Worm (Caenorhabditis elegans) whole organism, young adult: Measurements from ENCODE around the gene Y97E10C.1.

Source experiments
- B0035.1 ChIP-seq: sonication (generic microtip); optimal IDR thresholded peaks from 2 replicates; lab custom pipeline; 2016; ENCODE audit warnings: missing genetic modification characterization, mild to moderate bottlenecking, missing compliant biosample characterization, missing genotype, missing genetic modification reagents
- F23B12.7 ChIP-seq: sonication (generic microtip); optimal IDR thresholded peaks from 2 replicates; lab custom pipeline; 2017; ENCODE audit warnings: missing genetic modification characterization, mild to moderate bottlenecking, missing compliant biosample characterization, antibody characterized with exemption, moderate library complexity; ENCODE audit not compliant: insufficient read depth
- F33H1.4 ChIP-seq: fragments of 200-800 bp; sonication (Bioruptor generic); IDR thresholded peaks from 2 replicates; pipeline ENCODE4 v1.3.6; 2022; ENCODE audit warnings: missing genetic modification reagents, missing genetic modification characterization, missing compliant biosample characterization
- F37B4.10 ChIP-seq: fragments of 200-800 bp; sonication (Bioruptor generic); IDR thresholded peaks from 2 replicates; pipeline ENCODE4 v1.3.6; 2022; ENCODE audit warnings: missing genetic modification characterization, missing compliant biosample characterization
- F55B11.4 ChIP-seq: sonication (generic microtip); optimal IDR thresholded peaks from 2 replicates; lab custom pipeline; 2016; ENCODE audit warnings: missing compliant biosample characterization, missing genetic modification characterization, borderline replicate concordance; ENCODE audit not compliant: insufficient read depth
- F57A8.1 ChIP-seq: fragments of 200-800 bp; sonication (Bioruptor generic); optimal IDR thresholded peaks from 2 replicates; lab custom pipeline; 2018; ENCODE audit warnings: mild to moderate bottlenecking, missing genetic modification characterization, moderate library complexity, missing compliant biosample characterization
- Y53F4B.3 ChIP-seq: fragments of 200-800 bp; sonication (Bioruptor generic); IDR thresholded peaks from 2 replicates; pipeline ENCODE4 v1.3.6; 2022; ENCODE audit warnings: missing genetic modification reagents, missing genetic modification characterization, missing compliant biosample characterization
- Y56A3A.18 ChIP-seq: fragments of 200-800 bp; sonication (Bioruptor generic); IDR thresholded peaks from 2 replicates; pipeline ENCODE4 v1.3.6; 2022; ENCODE audit warnings: missing genetic modification reagents, missing genetic modification characterization, missing compliant biosample characterization
- Y79H2A.3 ChIP-seq: fragments of 200-800 bp; sonication (Bioruptor generic); conservative IDR thresholded peaks from 2 replicates; pipeline ENCODE4 v1.3.6; 2022; ENCODE audit warnings: missing genetic modification reagents, missing genetic modification characterization, missing compliant biosample characterization
- Y95B8A.8 ChIP-seq: fragments of 200-800 bp; sonication (Bioruptor generic); IDR thresholded peaks from 2 replicates; pipeline ENCODE4 v1.3.6; 2022; ENCODE audit warnings: missing genetic modification reagents, missing genetic modification characterization, missing compliant biosample characterization
- attf-5 ChIP-seq: fragments of 200-800 bp; sonication (Bioruptor generic); optimal IDR thresholded peaks from 2 replicates; lab custom pipeline; 2018; ENCODE audit warnings: mild to moderate bottlenecking, missing genetic modification characterization, missing compliant biosample characterization
- bed-2 ChIP-seq: fragments of 200-800 bp; sonication (Bioruptor generic); IDR thresholded peaks from 2 replicates; pipeline ENCODE4 v1.3.6; 2022; ENCODE audit warnings: missing genetic modification reagents, missing genetic modification characterization, missing compliant biosample characterization
- ccch-3 ChIP-seq: fragments of 200-800 bp; sonication (Bioruptor generic); optimal IDR thresholded peaks from 2 replicates; lab custom pipeline; 2018; ENCODE audit warnings: mild to moderate bottlenecking, missing genetic modification characterization, missing compliant biosample characterization
- cebp-1 ChIP-seq, 2 experiments: fragments of 200-800 bp in 1 of 2; sonication (Bioruptor generic) in 1 of 2; sonication (generic microtip) in 1 of 2; IDR thresholded peaks in 1 of 2; optimal IDR thresholded peaks in 1 of 2; 2 replicates each; pipeline versions ENCODE4 v1.3.6 to Lab custom; 2017 to 2022; ENCODE audit warnings: missing compliant biosample characterization in 2 of 2, missing genetic modification characterization in 2 of 2, mild to moderate bottlenecking in 1 of 2, missing genetic modification reagents in 1 of 2, moderate library complexity in 1 of 2
- ceh-27 ChIP-seq: fragments of 200-800 bp; sonication (Bioruptor generic); optimal IDR thresholded peaks from 2 replicates; lab custom pipeline; 2018; ENCODE audit warnings: mild to moderate bottlenecking, missing genetic modification characterization, moderate library complexity, missing compliant biosample characterization
- ceh-40 ChIP-seq: fragments of 200-800 bp; sonication (Bioruptor generic); IDR thresholded peaks from 2 replicates; pipeline ENCODE4 v1.3.6; 2022; ENCODE audit warnings: missing genetic modification characterization, missing compliant biosample characterization
- ceh-91 ChIP-seq: fragments of 200-800 bp; sonication (Bioruptor generic); IDR thresholded peaks from 2 replicates; pipeline ENCODE4 v1.3.6; 2022; ENCODE audit warnings: missing genetic modification reagents, missing genetic modification characterization, missing compliant biosample characterization
- chd-7 ChIP-seq: sonication (generic microtip); optimal IDR thresholded peaks from 2 replicates; lab custom pipeline; 2016; ENCODE audit warnings: mild to moderate bottlenecking, missing genetic modification characterization, moderate library complexity, missing compliant biosample characterization
- dpff-1 ChIP-seq: sonication (generic microtip); optimal IDR thresholded peaks from 2 replicates; lab custom pipeline; 2017; ENCODE audit warnings: mild to moderate bottlenecking, missing genetic modification characterization, missing compliant biosample characterization
- dpl-1 ChIP-seq: fragments of 150-350 bp; optimal IDR thresholded peaks from 2 replicates; lab custom pipeline; 2014; ENCODE audit warnings: missing biosample characterization, missing genetic modification reagents, missing genetic modification characterization
- efl-1 ChIP-seq: fragments of 150-350 bp; optimal IDR thresholded peaks from 2 replicates; lab custom pipeline; 2014; ENCODE audit warnings: missing biosample characterization, missing genetic modification reagents, missing genetic modification characterization
- egl-18 ChIP-seq: fragments of 200-800 bp; sonication (Bioruptor generic); IDR thresholded peaks from 2 replicates; pipeline ENCODE4 v1.3.6; 2022; ENCODE audit warnings: missing genetic modification reagents, missing genetic modification characterization, missing compliant biosample characterization
- hmg-1.2 ChIP-seq: fragments of 200-800 bp; sonication (Bioruptor generic); IDR thresholded peaks from 2 replicates; pipeline ENCODE4 v1.3.6; 2022; ENCODE audit warnings: missing genetic modification reagents, missing genetic modification characterization, missing compliant biosample characterization
- hmg-20 ChIP-seq: fragments of 200-800 bp; sonication (Bioruptor generic); IDR thresholded peaks from 2 replicates; pipeline ENCODE4 v1.3.6; 2022; ENCODE audit warnings: missing genetic modification reagents, missing genetic modification characterization, missing compliant biosample characterization
- hrde-1 ChIP-seq: sonication (generic microtip); optimal IDR thresholded peaks from 2 replicates; lab custom pipeline; 2016; ENCODE audit warnings: missing genetic modification characterization, mild to moderate bottlenecking, missing compliant biosample characterization, moderate library complexity, missing genotype, missing genetic modification reagents, borderline replicate concordance
- let-607 ChIP-seq, 2 experiments: fragments of 200-800 bp in 1 of 2; sonication (Bioruptor generic) in 1 of 2; sonication (generic microtip) in 1 of 2; optimal IDR thresholded peaks; 2 replicates each; lab custom pipeline; 2016 to 2018; ENCODE audit warnings: mild to moderate bottlenecking in 2 of 2, missing compliant biosample characterization in 2 of 2, missing genetic modification characterization in 2 of 2, moderate library complexity in 2 of 2, missing genotype in 1 of 2
- lin-35 ChIP-seq, 3 experiments: fragments of 150-350 bp in 2 of 3; sonication (generic microtip) in 1 of 3; optimal IDR thresholded peaks; 2 replicates each; lab custom pipeline; 2014 to 2018; ENCODE audit warnings: missing biosample characterization in 3 of 3, missing genetic modification characterization in 3 of 3, missing genetic modification reagents in 3 of 3
- lin-54 ChIP-seq: fragments of 200-800 bp; sonication (Bioruptor generic); optimal IDR thresholded peaks from 2 replicates; lab custom pipeline; 2018; ENCODE audit warnings: mild to moderate bottlenecking, missing genetic modification characterization, missing compliant biosample characterization
- madf-10 ChIP-seq: sonication (generic microtip); optimal IDR thresholded peaks from 2 replicates; lab custom pipeline; 2016; ENCODE audit warnings: mild to moderate bottlenecking, missing genetic modification characterization, missing compliant biosample characterization
- madf-3 ChIP-seq: fragments of 200-800 bp; sonication (Bioruptor generic); IDR thresholded peaks from 2 replicates; pipeline ENCODE4 v1.3.6; 2022; ENCODE audit warnings: missing genetic modification reagents, missing genetic modification characterization, missing compliant biosample characterization
- mcd-1 ChIP-seq: fragments of 200-800 bp; sonication (Bioruptor generic); IDR thresholded peaks from 2 replicates; pipeline ENCODE4 v1.3.6; 2022; ENCODE audit warnings: missing genetic modification reagents, missing genetic modification characterization, missing compliant biosample characterization
- nhr-27 ChIP-seq: fragments of 200-800 bp; sonication (Bioruptor generic); optimal IDR thresholded peaks from 2 replicates; lab custom pipeline; 2018; ENCODE audit warnings: mild to moderate bottlenecking, missing genetic modification characterization, moderate library complexity, missing compliant biosample characterization
- pbrm-1 ChIP-seq: fragments of 200-800 bp; sonication (Bioruptor generic); IDR thresholded peaks from 2 replicates; pipeline ENCODE4 v1.3.6; 2022; ENCODE audit warnings: missing genetic modification reagents, missing genetic modification characterization, missing compliant biosample characterization
- rpc-1 ChIP-seq, 2 experiments: fragments of 150-350 bp in 1 of 2; sonication (generic microtip) in 1 of 2; optimal IDR thresholded peaks; 2 replicates each; lab custom pipeline; 2014 to 2018; ENCODE audit warnings: missing biosample characterization in 1 of 2, missing genetic modification characterization in 1 of 2, missing genetic modification reagents in 1 of 2, missing genotype in 1 of 2
- sdz-38 ChIP-seq: sonication (generic microtip); optimal IDR thresholded peaks from 2 replicates; lab custom pipeline; 2016; ENCODE audit warnings: missing genotype, missing genetic modification characterization, missing compliant biosample characterization
- snpc-1.1 ChIP-seq: sonication (generic microtip); optimal IDR thresholded peaks from 2 replicates; lab custom pipeline; 2017; ENCODE audit warnings: missing genetic modification characterization, mild to moderate bottlenecking, missing compliant biosample characterization, antibody characterized with exemption, moderate library complexity, missing genotype, missing genetic modification reagents; ENCODE audit not compliant: insufficient read depth
- tbp1 ChIP-seq: fragments of 200-800 bp; sonication (Bioruptor generic); optimal IDR thresholded peaks from 2 replicates; lab custom pipeline; 2018; ENCODE audit warnings: mild to moderate bottlenecking, missing genetic modification characterization, missing compliant biosample characterization
- tbx-9 ChIP-seq: sonication (generic microtip); optimal IDR thresholded peaks from 2 replicates; lab custom pipeline; 2016; ENCODE audit warnings: borderline replicate concordance, missing genetic modification characterization, inconsistent platforms, missing compliant biosample characterization
- unc-130 ChIP-seq: sonication (generic microtip); optimal IDR thresholded peaks from 2 replicates; lab custom pipeline; 2016; ENCODE audit warnings: missing genetic modification reagents, missing genetic modification characterization, missing compliant biosample characterization
- ztf-25 ChIP-seq: fragments of 200-800 bp; sonication (Bioruptor generic); IDR thresholded peaks from 2 replicates; pipeline ENCODE4 v1.3.6; 2022; ENCODE audit warnings: missing genetic modification reagents, missing genetic modification characterization, missing compliant biosample characterization
- ztf-3 ChIP-seq: fragments of 200-800 bp; sonication (Bioruptor generic); optimal IDR thresholded peaks from 2 replicates; lab custom pipeline; 2018; ENCODE audit warnings: mild to moderate bottlenecking, missing genetic modification characterization, missing compliant biosample characterization
- ztf-6 ChIP-seq: fragments of 200-800 bp; sonication (Bioruptor generic); IDR thresholded peaks from 2 replicates; pipeline ENCODE4 v1.3.6; 2022; ENCODE audit warnings: missing genetic modification reagents, missing genetic modification characterization, missing compliant biosample characterization

Gene Y97E10C.1

ce11 chrV:7734909-7735308 is 6.2 kb downstream of the Y97E10C.1 start, which contains the start of gene clic-1:
TSS of gene clic-1 (minus strand) at chrV:7734911.
- TF ChIP-seq cebp-1 (GFP tag; IDR thresholded peaks at IDR 0.05; lab: Robert Waterston, UW) (peak; percentile 69), cebp-1 (tag; optimal IDR thresholded peaks at IDR 0.05; lab: Kevin White, UChicago) (peak; percentile 94), let-607 (tag; optimal IDR thresholded peaks at IDR 0.05; lab: Kevin White, UChicago) (peak; percentile 79 to 82), lin-35 (GFP tag; optimal IDR thresholded peaks at IDR 0.05; lab: Kevin White, UChicago) (peak in 1 of 3 experiments; percentile 86), hmg-1.2 (peak; percentile 14; the same call in 1 of the 2 replicates), F23B12.7 (peak; percentile 25), F33H1.4 (GFP tag; lab: Robert Waterston, UW) (peak; percentile 14; the same call in 1 of the 2 replicates), mcd-1 (0 out of 2 replicates have a peak, but pooled peaks have one; percentile 32), efl-1 (peak; percentile 82), chd-7 (no peak), ceh-27 (GFP tag; lab: Kevin White, UChicago) (peak; percentile 24), lin-54 (peak; percentile 91), madf-3 (GFP tag; lab: Robert Waterston, UW) (peak; percentile 98), attf-5 (GFP tag; lab: Kevin White, UChicago) (peak; percentile 16), ztf-3 (GFP tag; lab: Kevin White, UChicago) (no peak), hrde-1 (tag; lab: Kevin White, UChicago) (no peak), ceh-91 (no peak), dpl-1 (peak; percentile 62), snpc-1.1 (tag; lab: Kevin White, UChicago) (no peak)

ce11 chrV:7735319-7735718 is 6.6 kb downstream of the Y97E10C.1 start, which contains the start of gene srr-10:
TSS of gene srr-10 (plus strand) at chrV:7735619.
- TF ChIP-seq ceh-40 (GFP tag; lab: Robert Waterston, UW), result no peak
- no peak for TF ChIP-seq sdz-38 (tag; lab: Kevin White, UChicago)
- no peak for TF ChIP-seq Y53F4B.3 (GFP tag; lab: Robert Waterston, UW)
- no peak for TF ChIP-seq tbx-9 (tag; lab: Kevin White, UChicago)
- no peak for TF ChIP-seq madf-10 (tag; lab: Kevin White, UChicago)
- TF ChIP-seq egl-18 (GFP tag; lab: Robert Waterston, UW), result no peak
- TF ChIP-seq B0035.1, result no peak
- TF ChIP-seq unc-130 (GFP tag; lab: Kevin White, UChicago), result no peak

- no peak for TF ChIP-seq dpff-1 (tag; lab: Kevin White, UChicago)
- no peak for TF ChIP-seq ceh-27 (GFP tag; lab: Kevin White, UChicago)
- TF ChIP-seq bed-2 (GFP tag; lab: Robert Waterston, UW), result no peak
- TF ChIP-seq madf-10 (tag; lab: Kevin White, UChicago), result no peak
- no peak for TF ChIP-seq tbp1
- TF ChIP-seq hmg-1.2, result 0 out of 2 replicates have a peak, but pooled peaks have one; percentile 10
These were observed 9.0 kb downstream of the Y97E10C.1 start, which contains the start of gene srr-9 for ce11 chrV:7737710-7738109. TSS of gene srr-9 (plus strand) at chrV:7738010.

ce11 chrV:7739949-7740348 is 11.3 kb downstream of the Y97E10C.1 start:
- TF ChIP-seq ztf-25 (GFP tag; lab: Robert Waterston, UW) (no peak), ccch-3 (GFP tag; lab: Kevin White, UChicago) (no peak), mcd-1 (no peak), ztf-3 (GFP tag; lab: Kevin White, UChicago) (no peak), nhr-27 (tag; lab: Kevin White, UChicago) (no peak), pbrm-1 (GFP tag; lab: Robert Waterston, UW) (no peak), ztf-6 (no peak), F55B11.4 (no peak), Y95B8A.8 (no peak), Y53F4B.3 (GFP tag; lab: Robert Waterston, UW) (no peak), tbx-9 (tag; lab: Kevin White, UChicago) (no peak), hmg-20 (no peak), Y79H2A.3 (GFP tag; lab: Robert Waterston, UW) (no peak), rpc-1 (optimal IDR thresholded peaks at IDR 0.05; lab: Kevin White, UChicago) (no peak), rpc-1 (tag; optimal IDR thresholded peaks at IDR 0.05; lab: Kevin White, UChicago) (no peak), F37B4.10 (GFP tag; lab: Robert Waterston, UW) (no peak), F57A8.1 (GFP tag; lab: Kevin White, UChicago) (no peak), lin-54 (no peak), Y56A3A.18 (GFP tag; lab: Robert Waterston, UW) (no peak)
- TF ChIP-seq, all 124 proteins: peak for 0
